Fruit fly (Drosophila melanogaster) S2 (cell line): ENCODE data around the gene Galphaf.

Experiments
- CG8478 ChIP-seq: fragments of >200 bp; optimal IDR thresholded peaks from 2 replicates; lab custom pipeline; 2018
- CTCF ChIP-seq, 2 experiments: fragments of >200 bp; optimal IDR thresholded peaks; 2 replicates each; lab custom pipeline; 2018

dm6 chr3L:16659099-16659498 lies 8.6 kb downstream of the Galphaf start:
- no peak for TF ChIP-seq CG8478 (lab: Kevin White, UChicago)
- TF ChIP-seq CTCF (optimal IDR thresholded peaks at IDR 0.05; lab: Kevin White, UChicago): no peak
